Worm (Caenorhabditis elegans) whole organism, mixed stage, embryonic: Measurements from ENCODE around the gene K02E10.6.

Source experiments
- ceh-83 ChIP-seq: fragments of 200-800 bp; sonication (Bioruptor generic); optimal IDR thresholded peaks from 2 replicates; lab custom pipeline; 2018; ENCODE audit warnings: mild to moderate bottlenecking, missing genetic modification characterization, missing compliant biosample characterization
- elt-1 ChIP-seq: sonication (generic microtip); optimal IDR thresholded peaks from 2 replicates; lab custom pipeline; 2017; ENCODE audit warnings: missing genetic modification characterization, mild to moderate bottlenecking, missing compliant biosample characterization, antibody characterized with exemption, moderate library complexity, borderline replicate concordance; ENCODE audit not compliant: insufficient read depth
- lin-13 ChIP-seq: fragments of 150-350 bp; optimal IDR thresholded peaks from 2 replicates; lab custom pipeline; 2014; ENCODE audit warnings: missing biosample characterization, missing genetic modification characterization
- mab-5 ChIP-seq: fragments of 150-350 bp; optimal IDR thresholded peaks from 2 replicates; lab custom pipeline; 2014; ENCODE audit warnings: missing biosample characterization, missing genetic modification characterization
- nhr-12 ChIP-seq: fragments of 150-350 bp; optimal IDR thresholded peaks from 2 replicates; lab custom pipeline; 2014; ENCODE audit warnings: missing biosample characterization, missing genetic modification characterization
- nhr-237 ChIP-seq: fragments of 150-350 bp; optimal IDR thresholded peaks from 2 replicates; lab custom pipeline; 2014; ENCODE audit warnings: missing biosample characterization, missing genetic modification characterization
- nhr-76 ChIP-seq: sonication (generic microtip); optimal IDR thresholded peaks from 2 replicates; lab custom pipeline; 2017; ENCODE audit warnings: missing biosample characterization, missing genetic modification characterization
- pha-4 ChIP-seq: fragments of 150-350 bp; optimal IDR thresholded peaks from 2 replicates; lab custom pipeline; 2018; ENCODE audit warnings: missing biosample characterization, missing genetic modification reagents, missing genetic modification characterization
- snpc-4 ChIP-seq: fragments of 150-350 bp; optimal IDR thresholded peaks from 2 replicates; lab custom pipeline; 2014; ENCODE audit warnings: missing biosample characterization, missing genetic modification characterization
- unc-120 ChIP-seq: sonication (generic microtip); optimal IDR thresholded peaks from 2 replicates; lab custom pipeline; 2017; ENCODE audit warnings: missing genetic modification characterization, missing compliant biosample characterization; ENCODE audit not compliant: poor library complexity, severe bottlenecking
- unc-39 ChIP-seq: fragments of 150-350 bp; optimal IDR thresholded peaks from 2 replicates; lab custom pipeline; 2014; ENCODE audit warnings: missing biosample characterization, missing genetic modification characterization
- ztf-11 ChIP-seq: fragments of 150-350 bp; optimal IDR thresholded peaks from 2 replicates; lab custom pipeline; 2014; ENCODE audit warnings: missing biosample characterization, missing genetic modification characterization

- TF ChIP-seq nhr-237 (no peak), nhr-76 (tag; lab: Kevin White, UChicago) (no peak), pha-4 (tag; lab: Kevin White, UChicago) (no peak), nhr-12 (tag; lab: Kevin White, UChicago) (no peak), mab-5 (no peak), ceh-83 (GFP tag; lab: Kevin White, UChicago) (no peak), unc-120 (tag; lab: Kevin White, UChicago) (no peak), elt-1 (tag; lab: Kevin White, UChicago) (no peak), lin-13 (tag; lab: Kevin White, UChicago) (no peak), snpc-4 (tag; lab: Kevin White, UChicago) (no peak), ztf-11 (tag; lab: Kevin White, UChicago) (no peak), unc-39 (no peak)
Observed at ce11 chrX:2488526-2489098, 6.0 kb upstream of the K02E10.6 start, which contains the start of gene hid-1.
